Worm (Caenorhabditis elegans): ENCODE measurements around the gene mat-2.
A peak's percentile ranks its signal among the peaks of the same experiment; 100 is the strongest.

The mat-2 gene

ce11 chrII:11103052-11103451, 9.5 kb upstream of the mat-2 start (continued):
- TF ChIP-seq sdz-12 (GFP tag; optimal IDR thresholded peaks at IDR 0.05) (no peak), F10B5.3 (tag; optimal IDR thresholded peaks at IDR 0.05) (no peak), ztf-11 (tag; optimal IDR thresholded peaks at IDR 0.05) (no peak), unc-130 (GFP tag; optimal IDR thresholded peaks at IDR 0.05) (no peak), lin-13 (GFP tag; optimal IDR thresholded peaks at IDR 0.05) (peak; percentile 31), ceh-82 (tag; optimal IDR thresholded peaks at IDR 0.05) (no peak), gei-8 (GFP tag; optimal IDR thresholded peaks at IDR 0.05) (no peak), ces-1 (GFP tag; optimal IDR thresholded peaks at IDR 0.05) (no peak), jun-1 (tag; optimal IDR thresholded peaks at IDR 0.05) (no peak), arid-1 (GFP tag; conservative IDR thresholded peaks at IDR 0.05) (no peak), fos-1 (tag; optimal IDR thresholded peaks at IDR 0.05) (no peak), snpc-1.2 (GFP tag; IDR thresholded peaks at IDR 0.05) (no peak), ceh-20 (GFP tag; IDR thresholded peaks at IDR 0.05) (no peak), egl-43 (GFP tag; IDR thresholded peaks at IDR 0.05) (no peak), lir-3 (tag; optimal IDR thresholded peaks at IDR 0.05) (no peak), nhr-111 (GFP tag; optimal IDR thresholded peaks at IDR 0.05) (no peak), mes-2 (tag; optimal IDR thresholded peaks at IDR 0.05; ENCODE audit: poor library complexity, severe bottlenecking) (peak; percentile 76), aly-2 (tag; optimal IDR thresholded peaks at IDR 0.05) (no peak), F49E8.2 (tag; optimal IDR thresholded peaks at IDR 0.05; ENCODE audit: borderline replicate concordance) (no peak), dmd-6 (GFP tag; IDR thresholded peaks at IDR 0.05) (peak; percentile 49; the same call in 1 of the 2 replicates), spr-1 (tag; optimal IDR thresholded peaks at IDR 0.05) (no peak), nhr-6 (tag; optimal IDR thresholded peaks at IDR 0.05) (peak; percentile 76), nhr-102 (tag; optimal IDR thresholded peaks at IDR 0.05) (no peak), unc-62 (GFP tag; optimal IDR thresholded peaks at IDR 0.05 in 1 of 2) (peak in 1 of 2 experiments; percentile 75), unc-62 (tag; optimal IDR thresholded peaks at IDR 0.05) (no peak), dve-1 (tag; optimal IDR thresholded peaks at IDR 0.05; ENCODE audit: insufficient read depth) (peak; percentile 80), mdt-29 (GFP tag; IDR thresholded peaks at IDR 0.05) (no peak), pqm-1 (tag; optimal IDR thresholded peaks at IDR 0.05) (peak; percentile 73), unc-39 (tag; optimal IDR thresholded peaks at IDR 0.05) (no peak), mep-1 (tag; optimal IDR thresholded peaks at IDR 0.05) (peak; percentile 59), hif-1 (tag; optimal IDR thresholded peaks at IDR 0.05) (peak in 1 of 2 experiments; percentile 48), nhr-237 (tag; optimal IDR thresholded peaks at IDR 0.05) (no peak), spr-3 (GFP tag; optimal IDR thresholded peaks at IDR 0.05) (no peak), aha-1 (tag) (peak; percentile 83), madf-9 (GFP tag; conservative IDR thresholded peaks at IDR 0.05) (no peak), D1046.2 (GFP tag; IDR thresholded peaks at IDR 0.05) (no peak), duxl-1 (tag; optimal IDR thresholded peaks at IDR 0.05; ENCODE audit: poor library complexity) (no peak), php-3 (GFP tag; IDR thresholded peaks at IDR 0.05) (no peak), nhr-48 (tag; optimal IDR thresholded peaks at IDR 0.05) (no peak), R02D3.7 (tag; optimal IDR thresholded peaks at IDR 0.05) (no peak), dmd-8 (GFP tag; IDR thresholded peaks at IDR 0.05) (no peak), dmd-9 (GFP tag; IDR thresholded peaks at IDR 0.05) (no peak), lin-29 (GFP tag; IDR thresholded peaks at IDR 0.05) (no peak), lsy-2 (tag; optimal IDR thresholded peaks at IDR 0.05) (peak in 1 of 2 experiments; percentile 85), nhr-11 (tag; optimal IDR thresholded peaks at IDR 0.05) (peak; percentile 32), ceh-28 (tag; optimal IDR thresholded peaks at IDR 0.05) (no peak), daf-12 (tag; optimal IDR thresholded peaks at IDR 0.05) (no peak), fkh-10 (GFP tag; optimal IDR thresholded peaks at IDR 0.05) (peak; percentile 29), Y105C5A.15 (GFP tag; IDR thresholded peaks at IDR 0.05) (no peak), cey-2 (tag; optimal IDR thresholded peaks at IDR 0.05; ENCODE audit: borderline replicate concordance, insufficient read depth) (no peak), Y48G9A.11 (GFP tag; IDR thresholded peaks at IDR 0.05) (no peak), hlh-11 (tag; optimal IDR thresholded peaks at IDR 0.05) (peak; percentile 98)

Measured in whole organism, L4 larva.